Worm (Caenorhabditis elegans) whole organism, L2 larva: ENCODE results near the gene slcr-46.3.

Source experiments
- C34F6.9 ChIP-seq: fragments of 150-350 bp; optimal IDR thresholded peaks from 2 replicates; lab custom pipeline; 2014; ENCODE audit warnings: missing biosample characterization, missing genetic modification characterization
- F13H6.1 ChIP-seq: sonication (generic microtip); optimal IDR thresholded peaks from 2 replicates; lab custom pipeline; 2016; ENCODE audit warnings: missing genetic modification characterization, missing compliant biosample characterization
- R02D3.7 ChIP-seq: fragments of 150-350 bp; optimal IDR thresholded peaks from 2 replicates; lab custom pipeline; 2014; ENCODE audit warnings: missing biosample characterization, missing genetic modification characterization
- Y55F3AM.14 ChIP-seq: fragments of 200-800 bp; sonication (Bioruptor generic); optimal IDR thresholded peaks from 2 replicates; lab custom pipeline; 2018; ENCODE audit warnings: mild to moderate bottlenecking, missing genetic modification characterization, missing compliant biosample characterization
- ZK546.5 ChIP-seq: sonication (generic microtip); optimal IDR thresholded peaks from 2 replicates; lab custom pipeline; 2017; ENCODE audit warnings: missing biosample characterization, missing genetic modification characterization
- alr-1 ChIP-seq: fragments of 150-350 bp; optimal IDR thresholded peaks from 2 replicates; lab custom pipeline; 2014; ENCODE audit warnings: missing biosample characterization, missing genetic modification characterization
- aly-2 ChIP-seq: fragments of 150-350 bp; optimal IDR thresholded peaks from 2 replicates; lab custom pipeline; 2014; ENCODE audit warnings: missing biosample characterization, missing genetic modification characterization
- ama-1 ChIP-seq: fragments of 150-350 bp; optimal IDR thresholded peaks from 2 replicates; lab custom pipeline; 2018; ENCODE audit warnings: inconsistent platforms
- blmp-1 ChIP-seq: sonication (generic microtip); optimal IDR thresholded peaks from 2 replicates; lab custom pipeline; 2017; ENCODE audit warnings: missing genetic modification characterization, mild to moderate bottlenecking, missing compliant biosample characterization, antibody characterized with exemption, moderate library complexity; ENCODE audit not compliant: insufficient read depth
- ceh-16 ChIP-seq: fragments of 150-350 bp; optimal IDR thresholded peaks from 2 replicates; lab custom pipeline; 2014; ENCODE audit warnings: missing biosample characterization, missing genetic modification characterization
- ceh-82 ChIP-seq: fragments of 150-350 bp; optimal IDR thresholded peaks from 2 replicates; lab custom pipeline; 2014; ENCODE audit warnings: missing biosample characterization, missing genetic modification characterization
- crh-2 ChIP-seq: sonication (generic microtip); optimal IDR thresholded peaks from 2 replicates; lab custom pipeline; 2017; ENCODE audit warnings: missing biosample characterization, missing genetic modification characterization
- dmd-4 ChIP-seq: sonication (generic microtip); optimal IDR thresholded peaks from 2 replicates; lab custom pipeline; 2017; ENCODE audit warnings: missing biosample characterization, missing genetic modification characterization
- egl-27 ChIP-seq: sonication (generic microtip); optimal IDR thresholded peaks from 3 replicates; lab custom pipeline; 2017; ENCODE audit warnings: missing biosample characterization, missing genetic modification reagents, missing genetic modification characterization
- elt-1 ChIP-seq: fragments of 150-350 bp; optimal IDR thresholded peaks from 2 replicates; lab custom pipeline; 2014; ENCODE audit warnings: missing biosample characterization, missing genetic modification characterization
- elt-3 ChIP-seq: sonication (generic microtip); optimal IDR thresholded peaks from 2 replicates; lab custom pipeline; 2017; ENCODE audit warnings: missing biosample characterization, missing genetic modification characterization
- fos-1 ChIP-seq: fragments of 150-350 bp; optimal IDR thresholded peaks from 2 replicates; lab custom pipeline; 2014; ENCODE audit warnings: missing biosample characterization, missing genetic modification characterization
- gmeb-1 ChIP-seq: fragments of 150-350 bp; optimal IDR thresholded peaks from 2 replicates; lab custom pipeline; 2014; ENCODE audit warnings: missing biosample characterization, missing genetic modification characterization
- lin-11 ChIP-seq: fragments of 150-350 bp; sonication (generic microtip); optimal IDR thresholded peaks from 2 replicates; lab custom pipeline; 2014; ENCODE audit warnings: missing biosample characterization, missing genetic modification characterization, inconsistent platforms, mixed read lengths
- lin-13 ChIP-seq: fragments of 150-350 bp; optimal IDR thresholded peaks from 2 replicates; lab custom pipeline; 2014; ENCODE audit warnings: missing biosample characterization, missing genetic modification reagents, missing genetic modification characterization
- lin-39 ChIP-seq: fragments of 150-350 bp; optimal IDR thresholded peaks from 2 replicates; lab custom pipeline; 2014; ENCODE audit warnings: missing biosample characterization, missing genetic modification reagents, missing genetic modification characterization
- lsy-2 ChIP-seq, 2 experiments: fragments of 150-350 bp in 1 of 2; sonication (generic microtip) in 1 of 2; optimal IDR thresholded peaks; 2 replicates each; lab custom pipeline; 2014 to 2017; ENCODE audit warnings: missing biosample characterization in 2 of 2, missing genetic modification characterization in 2 of 2
- mab-5 ChIP-seq: fragments of 150-350 bp; optimal IDR thresholded peaks from 2 replicates; lab custom pipeline; 2014; ENCODE audit warnings: missing biosample characterization, missing genetic modification characterization
- mbf-1 ChIP-seq: sonication (generic microtip); optimal IDR thresholded peaks from 2 replicates; lab custom pipeline; 2017; ENCODE audit warnings: missing biosample characterization, missing genetic modification characterization
- mdl-1 ChIP-seq, 2 experiments: fragments of 150-350 bp in 1 of 2; sonication (generic microtip) in 1 of 2; optimal IDR thresholded peaks; 2 replicates each; lab custom pipeline; 2017; ENCODE audit warnings: missing biosample characterization in 2 of 2, missing genetic modification characterization in 2 of 2
- nhr-10 ChIP-seq: sonication (generic microtip); optimal IDR thresholded peaks from 2 replicates; lab custom pipeline; 2017; ENCODE audit warnings: missing biosample characterization, missing genetic modification characterization
- nhr-11 ChIP-seq: fragments of 150-350 bp; optimal IDR thresholded peaks from 2 replicates; lab custom pipeline; 2014; ENCODE audit warnings: missing biosample characterization, missing genetic modification characterization
- nhr-12 ChIP-seq: fragments of 150-350 bp; optimal IDR thresholded peaks from 2 replicates; lab custom pipeline; 2014; ENCODE audit warnings: missing biosample characterization, missing genetic modification characterization
- nhr-129 ChIP-seq: fragments of 150-350 bp; optimal IDR thresholded peaks from 2 replicates; lab custom pipeline; 2014; ENCODE audit warnings: missing biosample characterization, missing genetic modification characterization
- nhr-21 ChIP-seq: fragments of 150-350 bp; optimal IDR thresholded peaks from 2 replicates; lab custom pipeline; 2014; ENCODE audit warnings: missing biosample characterization, missing genetic modification characterization
- nhr-23 ChIP-seq: fragments of 150-350 bp; optimal IDR thresholded peaks from 2 replicates; lab custom pipeline; 2014; ENCODE audit warnings: missing biosample characterization, missing genetic modification reagents, missing genetic modification characterization
- nhr-237 ChIP-seq: fragments of 150-350 bp; optimal IDR thresholded peaks from 2 replicates; lab custom pipeline; 2014; ENCODE audit warnings: missing biosample characterization, missing genetic modification characterization
- nhr-25 ChIP-seq: fragments of 150-350 bp; sonication (generic microtip); optimal IDR thresholded peaks from 3 replicates; lab custom pipeline; 2014; ENCODE audit warnings: missing biosample characterization, missing genetic modification characterization
- nhr-6 ChIP-seq: fragments of 150-350 bp; optimal IDR thresholded peaks from 2 replicates; lab custom pipeline; 2014; ENCODE audit warnings: missing biosample characterization, missing genetic modification characterization
- nhr-77 ChIP-seq: fragments of 150-350 bp; optimal IDR thresholded peaks from 2 replicates; lab custom pipeline; 2014; ENCODE audit warnings: missing biosample characterization, missing genetic modification characterization
- peb-1 ChIP-seq: fragments of 150-350 bp; optimal IDR thresholded peaks from 2 replicates; lab custom pipeline; 2014; ENCODE audit warnings: missing biosample characterization, missing genetic modification characterization
- sem-4 ChIP-seq: fragments of 150-350 bp; optimal IDR thresholded peaks from 2 replicates; lab custom pipeline; 2014; ENCODE audit warnings: missing biosample characterization, missing genetic modification reagents, missing genetic modification characterization
- skn-1 ChIP-seq: sonication (generic microtip); optimal IDR thresholded peaks from 2 replicates; lab custom pipeline; 2017; ENCODE audit warnings: missing biosample characterization, missing genetic modification characterization
- sma-3 ChIP-seq: sonication (generic microtip); optimal IDR thresholded peaks from 2 replicates; lab custom pipeline; 2016; ENCODE audit warnings: missing genetic modification reagents, missing genetic modification characterization, missing compliant biosample characterization
- sma-9 ChIP-seq, 2 experiments: fragments of 150-350 bp in 1 of 2; sonication (generic microtip) in 1 of 2; optimal IDR thresholded peaks; 2 replicates each; lab custom pipeline; 2014 to 2016; ENCODE audit warnings: missing genetic modification characterization in 2 of 2, mild to moderate bottlenecking in 1 of 2, missing biosample characterization in 1 of 2, missing compliant biosample characterization in 1 of 2, missing genetic modification reagents in 1 of 2, moderate library complexity in 1 of 2
- snpc-4 ChIP-seq: fragments of 150-350 bp; optimal IDR thresholded peaks from 2 replicates; lab custom pipeline; 2014; ENCODE audit warnings: missing biosample characterization, missing genetic modification characterization
- unc-39 ChIP-seq: fragments of 150-350 bp; optimal IDR thresholded peaks from 2 replicates; lab custom pipeline; 2014; ENCODE audit warnings: missing biosample characterization, missing genetic modification characterization
- unc-55 ChIP-seq: fragments of 150-350 bp; sonication (generic microtip); optimal IDR thresholded peaks from 3 replicates; lab custom pipeline; 2014; ENCODE audit warnings: missing biosample characterization, missing genetic modification reagents, missing genetic modification characterization
- unc-62 ChIP-seq: fragments of 150-350 bp; optimal IDR thresholded peaks from 2 replicates; lab custom pipeline; 2014; ENCODE audit warnings: missing biosample characterization, missing genetic modification reagents, missing genetic modification characterization
- zag-1 ChIP-seq: fragments of 150-350 bp; optimal IDR thresholded peaks from 2 replicates; lab custom pipeline; 2014; ENCODE audit warnings: missing biosample characterization, missing genetic modification characterization
- ztf-1 ChIP-seq: fragments of 200-800 bp; sonication (Bioruptor generic); conservative IDR thresholded peaks from 2 replicates; pipeline ENCODE4 v1.3.6; 2022; ENCODE audit warnings: missing genetic modification characterization, missing compliant biosample characterization
- ztf-11 ChIP-seq: sonication (generic microtip); optimal IDR thresholded peaks from 2 replicates; lab custom pipeline; 2017; ENCODE audit warnings: missing biosample characterization, missing genetic modification characterization
- ztf-4 ChIP-seq: fragments of 150-350 bp; optimal IDR thresholded peaks from 2 replicates; lab custom pipeline; 2014; ENCODE audit warnings: missing biosample characterization, missing genetic modification characterization

Gene slcr-46.3

DNA sequence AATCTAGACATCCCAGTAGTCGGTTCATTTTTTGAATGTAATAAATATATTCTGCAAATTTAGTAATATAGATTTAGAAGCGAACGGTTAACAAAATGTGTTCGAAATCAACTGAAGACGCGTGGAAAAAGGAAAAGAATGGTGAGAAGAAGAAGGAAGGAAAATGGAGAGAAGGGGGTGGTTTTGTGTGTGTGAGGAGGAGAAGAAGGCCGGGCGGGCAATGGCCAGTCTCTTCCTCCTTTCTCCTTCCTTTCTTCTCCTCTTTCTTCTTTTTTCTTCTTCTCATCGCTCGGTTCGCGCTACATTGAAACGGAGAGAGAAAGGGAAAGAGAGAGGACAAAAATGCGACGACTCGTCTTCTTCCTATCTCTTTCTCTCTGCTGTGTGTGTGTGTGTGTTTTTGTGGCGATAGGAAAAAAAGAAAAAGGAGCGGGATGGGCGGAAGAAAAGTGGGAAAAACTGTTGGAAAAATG lies 31.8 kb downstream of the slcr-46.3 start, which contains the start of gene ztf-9 (continued):
- TF ChIP-seq nhr-10 (tag; lab: Kevin White, UChicago) = no peak
- TF ChIP-seq nhr-23 (tag; lab: Kevin White, UChicago) = no peak
- peak; percentile 79 for TF ChIP-seq fos-1 (tag; lab: Kevin White, UChicago)
- TF ChIP-seq nhr-21 (tag; lab: Kevin White, UChicago) = peak; percentile 15
- peak; percentile 67 for TF ChIP-seq unc-55 (GFP tag; lab: Kevin White, UChicago)
- TF ChIP-seq sma-9 (GFP tag; optimal IDR thresholded peaks at IDR 0.05; lab: Kevin White, UChicago) = no peak
- no peak for TF ChIP-seq sma-9 (tag; optimal IDR thresholded peaks at IDR 0.05; lab: Kevin White, UChicago)
- no peak for TF ChIP-seq ztf-11 (tag; lab: Kevin White, UChicago)
- TF ChIP-seq ama-1 (lab: Kevin White, UChicago) = no peak
- no peak for TF ChIP-seq unc-62
- no peak for TF ChIP-seq mdl-1 (tag; optimal IDR thresholded peaks at IDR 0.05; lab: Kevin White, UChicago)
- no peak for TF ChIP-seq elt-1 (tag; lab: Kevin White, UChicago)
- TF ChIP-seq alr-1 (tag; lab: Kevin White, UChicago) = no peak
- no peak for TF ChIP-seq ZK546.5

DNA sequence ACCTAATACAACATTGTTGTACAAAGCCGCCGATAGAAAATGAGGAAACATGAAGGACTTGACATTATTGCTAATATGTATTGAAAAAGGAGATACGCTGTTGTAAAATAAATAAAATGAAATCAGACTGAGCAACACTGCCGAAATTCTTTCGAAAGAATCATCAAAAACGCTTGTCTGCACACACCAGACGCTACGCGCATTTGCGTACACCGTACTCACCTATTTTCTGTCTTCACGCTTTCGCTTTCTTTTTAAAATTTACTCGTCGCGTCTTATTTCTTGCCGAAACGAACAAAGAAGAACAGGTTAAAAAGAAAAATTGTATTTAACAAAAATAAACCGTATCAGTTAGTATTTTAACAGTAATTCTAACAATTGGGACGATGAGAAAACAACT lies 33.2 kb downstream of the slcr-46.3 start:
- peak; percentile 55 for TF ChIP-seq fos-1 (tag; lab: Kevin White, UChicago)
- TF ChIP-seq Y55F3AM.14 (GFP tag; lab: Kevin White, UChicago) = no peak
- no peak for TF ChIP-seq ztf-1 (GFP tag; lab: Robert Waterston, UW)
- TF ChIP-seq elt-3 = no peak
- TF ChIP-seq C34F6.9 (tag; lab: Kevin White, UChicago) = peak; percentile 72
- no peak for TF ChIP-seq unc-39 (tag; lab: Kevin White, UChicago)
- TF ChIP-seq gmeb-1 (tag; lab: Kevin White, UChicago) = peak; percentile 49
- no peak for TF ChIP-seq ama-1 (lab: Kevin White, UChicago)
- no peak for TF ChIP-seq elt-1 (tag; lab: Kevin White, UChicago)
- peak; percentile 24 for TF ChIP-seq nhr-21 (tag; lab: Kevin White, UChicago)
- no peak for TF ChIP-seq peb-1 (tag; lab: Kevin White, UChicago)
- TF ChIP-seq aly-2 (tag; lab: Kevin White, UChicago) = no peak
- TF ChIP-seq blmp-1 = peak; percentile 98
- peak; percentile 43 for TF ChIP-seq sma-3 (GFP tag; lab: Kevin White, UChicago)
- no peak for TF ChIP-seq mab-5
- TF ChIP-seq F13H6.1 (tag; lab: Kevin White, UChicago) = peak; percentile 4
- no peak for TF ChIP-seq lin-39 (tag; lab: Kevin White, UChicago)
- TF ChIP-seq dmd-4 (tag; lab: Kevin White, UChicago) = no peak
- TF ChIP-seq ZK546.5 = no peak
- TF ChIP-seq R02D3.7 (tag; lab: Kevin White, UChicago) = no peak
- TF ChIP-seq mdl-1 (tag; optimal IDR thresholded peaks at IDR 0.05; lab: Kevin White, UChicago) = no peak
- no peak for TF ChIP-seq nhr-11 (tag; lab: Kevin White, UChicago)
- TF ChIP-seq nhr-129 (tag; lab: Kevin White, UChicago) = peak; percentile 32
- TF ChIP-seq unc-55 (GFP tag; lab: Kevin White, UChicago) = peak; percentile 43
- no peak for TF ChIP-seq zag-1
- no peak for TF ChIP-seq ceh-82 (tag; lab: Kevin White, UChicago)
- no peak for TF ChIP-seq nhr-10 (tag; lab: Kevin White, UChicago)
- TF ChIP-seq nhr-6 = peak; percentile 51
- no peak for TF ChIP-seq ztf-11 (tag; lab: Kevin White, UChicago)
- no peak for TF ChIP-seq egl-27 (tag; lab: Kevin White, UChicago)
- no peak for TF ChIP-seq ztf-4 (tag; lab: Kevin White, UChicago)
- no peak for TF ChIP-seq alr-1 (tag; lab: Kevin White, UChicago)
- no peak for TF ChIP-seq nhr-237
- TF ChIP-seq unc-62 = no peak
- TF ChIP-seq sem-4 = peak; percentile 56
- no peak for TF ChIP-seq lin-11 (tag; lab: Kevin White, UChicago)
- TF ChIP-seq nhr-12 = no peak
- peak; percentile 43 for TF ChIP-seq sma-9 (GFP tag; optimal IDR thresholded peaks at IDR 0.05; lab: Kevin White, UChicago)
- no peak for TF ChIP-seq sma-9 (tag; optimal IDR thresholded peaks at IDR 0.05; lab: Kevin White, UChicago)
- peak; percentile 64 to 92 for TF ChIP-seq lsy-2 (tag; optimal IDR thresholded peaks at IDR 0.05; lab: Kevin White, UChicago)
- TF ChIP-seq nhr-77 (tag; lab: Kevin White, UChicago) = no peak
- TF ChIP-seq snpc-4 (tag; lab: Kevin White, UChicago) = no peak
- TF ChIP-seq nhr-25 (tag; lab: Kevin White, UChicago) = no peak
- TF ChIP-seq lin-13 (GFP tag; lab: Kevin White, UChicago) = no peak
- TF ChIP-seq ceh-16 (tag; lab: Kevin White, UChicago) = no peak
- no peak for TF ChIP-seq nhr-23 (tag; lab: Kevin White, UChicago)
- no peak for TF ChIP-seq mbf-1 (tag; lab: Kevin White, UChicago)
- TF ChIP-seq crh-2 (tag; lab: Kevin White, UChicago) = peak; percentile 58
- TF ChIP-seq skn-1 = no peak
